Worm (Caenorhabditis elegans) whole organism, L1 larva: ENCODE results near the gene del-7.

ENCODE experiments used
- aha-1 ChIP-seq: fragments of 150-350 bp; optimal IDR thresholded peaks from 2 replicates; lab custom pipeline; 2014; ENCODE audit warnings: missing biosample characterization, missing genetic modification characterization
- blmp-1 ChIP-seq: fragments of 150-350 bp; optimal IDR thresholded peaks from 2 replicates; lab custom pipeline; 2014; ENCODE audit warnings: missing biosample characterization, missing genetic modification characterization
- ceh-88 ChIP-seq: fragments of 200-800 bp; sonication (Bioruptor generic); IDR thresholded peaks from 2 replicates; pipeline ENCODE4 v1.3.6; 2022; ENCODE audit warnings: missing genetic modification characterization, missing compliant biosample characterization
- ces-1 ChIP-seq: fragments of 150-350 bp; optimal IDR thresholded peaks from 2 replicates; lab custom pipeline; 2014; ENCODE audit warnings: missing biosample characterization, missing genetic modification reagents, missing genetic modification characterization
- efl-1 ChIP-seq, 4 experiments: fragments of 150-350 bp; optimal IDR thresholded peaks in 3 of 4; peaks in 1 of 4; 1 replicate in 1 of 4; 2 replicates in 3 of 4; lab custom pipeline; 2014; ENCODE audit warnings: missing biosample characterization in 2 of 4, missing genetic modification characterization in 2 of 4, missing genetic modification reagents in 2 of 4
- egl-13 ChIP-seq: sonication (generic microtip); optimal IDR thresholded peaks from 2 replicates; lab custom pipeline; 2016; ENCODE audit warnings: missing genotype, missing genetic modification reagents, missing genetic modification characterization, missing compliant biosample characterization
- egl-27 ChIP-seq, 2 experiments: fragments of 150-350 bp in 1 of 2; sonication (generic microtip); optimal IDR thresholded peaks; 3 replicates each; lab custom pipeline; 2017 to 2018; ENCODE audit warnings: missing biosample characterization in 2 of 2, missing genetic modification characterization in 2 of 2, missing genetic modification reagents in 2 of 2
- elt-2 ChIP-seq: sonication (generic microtip); optimal IDR thresholded peaks from 2 replicates; lab custom pipeline; 2016; ENCODE audit warnings: missing genetic modification characterization, mild to moderate bottlenecking, inconsistent platforms, missing compliant biosample characterization, missing genetic modification reagents
- ets-5 ChIP-seq: fragments of 200-800 bp; sonication (Bioruptor generic); IDR thresholded peaks from 2 replicates; pipeline ENCODE4 v1.3.6; 2022; ENCODE audit warnings: missing genetic modification characterization, missing compliant biosample characterization
- fkh-10 ChIP-seq: sonication (generic microtip); optimal IDR thresholded peaks from 2 replicates; lab custom pipeline; 2017; ENCODE audit warnings: missing biosample characterization, missing genetic modification reagents, missing genetic modification characterization
- hlh-17 ChIP-seq: fragments of 200-800 bp; sonication (Bioruptor generic); optimal IDR thresholded peaks from 2 replicates; lab custom pipeline; 2018; ENCODE audit warnings: missing genetic modification characterization, mild to moderate bottlenecking, missing compliant biosample characterization, moderate library complexity, borderline replicate concordance
- hlh-4 ChIP-seq: sonication (generic microtip); optimal IDR thresholded peaks from 2 replicates; lab custom pipeline; 2016; ENCODE audit warnings: mild to moderate bottlenecking, missing genetic modification characterization, missing compliant biosample characterization
- hpl-2 ChIP-seq: fragments of 150-350 bp; optimal IDR thresholded peaks from 2 replicates; lab custom pipeline; 2014; ENCODE audit warnings: missing biosample characterization, missing genetic modification reagents, missing genetic modification characterization
- lin-15B ChIP-seq: fragments of 150-350 bp; sonication (generic microtip); optimal IDR thresholded peaks from 3 replicates; lab custom pipeline; 2014; ENCODE audit warnings: missing biosample characterization, missing genetic modification characterization
- lin-35 ChIP-seq, 2 experiments: fragments of 150-350 bp; optimal IDR thresholded peaks; 2 replicates each; lab custom pipeline; 2014; ENCODE audit warnings: missing biosample characterization in 2 of 2, missing genetic modification characterization in 2 of 2, missing genetic modification reagents in 2 of 2
- lin-39 ChIP-seq: fragments of 150-350 bp; optimal IDR thresholded peaks from 2 replicates; lab custom pipeline; 2014; ENCODE audit warnings: missing biosample characterization, missing genetic modification reagents, missing genetic modification characterization
- lsy-2 ChIP-seq, 2 experiments: fragments of 150-350 bp; optimal IDR thresholded peaks; 2 replicates each; lab custom pipeline; 2014; ENCODE audit warnings: missing biosample characterization in 2 of 2, missing genetic modification characterization in 2 of 2
- mef-2 ChIP-seq: fragments of 150-350 bp; optimal IDR thresholded peaks from 2 replicates; lab custom pipeline; 2014; ENCODE audit warnings: missing biosample characterization, missing genetic modification characterization
- nhr-11 ChIP-seq: fragments of 150-350 bp; optimal IDR thresholded peaks from 2 replicates; lab custom pipeline; 2014; ENCODE audit warnings: missing biosample characterization, missing genetic modification characterization
- nhr-12 ChIP-seq: sonication (generic microtip); optimal IDR thresholded peaks from 2 replicates; lab custom pipeline; 2017; ENCODE audit warnings: missing biosample characterization, missing genetic modification characterization
- nhr-237 ChIP-seq: fragments of 150-350 bp; optimal IDR thresholded peaks from 2 replicates; lab custom pipeline; 2014; ENCODE audit warnings: missing biosample characterization, missing genetic modification characterization
- nhr-71 ChIP-seq: sonication (generic microtip); optimal IDR thresholded peaks from 2 replicates; lab custom pipeline; 2016; ENCODE audit warnings: mild to moderate bottlenecking, missing genetic modification characterization, moderate library complexity, missing compliant biosample characterization
- nhr-76 ChIP-seq: sonication (generic microtip); optimal IDR thresholded peaks from 2 replicates; lab custom pipeline; 2017; ENCODE audit warnings: missing biosample characterization, missing genetic modification characterization
- pag-3 ChIP-seq: sonication (generic microtip); optimal IDR thresholded peaks from 2 replicates; lab custom pipeline; 2017; ENCODE audit warnings: missing genetic modification characterization, mild to moderate bottlenecking, missing compliant biosample characterization, antibody characterized with exemption, borderline replicate concordance; ENCODE audit not compliant: insufficient read depth
- pqm-1 ChIP-seq: sonication (generic microtip); optimal IDR thresholded peaks from 3 replicates; lab custom pipeline; 2017; ENCODE audit warnings: missing biosample characterization, missing genetic modification characterization
- sptf-1 ChIP-seq: fragments of 150-350 bp; optimal IDR thresholded peaks from 2 replicates; lab custom pipeline; 2014; ENCODE audit warnings: missing biosample characterization, missing genetic modification characterization
- unc-30 ChIP-seq: sonication (generic microtip); optimal IDR thresholded peaks from 2 replicates; lab custom pipeline; 2017; ENCODE audit warnings: missing biosample characterization, missing genetic modification characterization
- vab-15 ChIP-seq: sonication (generic microtip); optimal IDR thresholded peaks from 2 replicates; lab custom pipeline; 2017; ENCODE audit warnings: missing genotype, mild to moderate bottlenecking, missing genetic modification characterization, missing compliant biosample characterization
- xbp-1 ChIP-seq: sonication (generic microtip); optimal IDR thresholded peaks from 2 replicates; lab custom pipeline; 2016; ENCODE audit warnings: missing genetic modification characterization, missing compliant biosample characterization
- ztf-11 ChIP-seq, 2 experiments: sonication (generic microtip); optimal IDR thresholded peaks; 2 replicates each; lab custom pipeline; 2016 to 2017; ENCODE audit warnings: missing genetic modification characterization in 2 of 2, missing biosample characterization in 1 of 2, missing compliant biosample characterization in 1 of 2

The del-7 gene

ce11 chrIV:7791821-7792446 lies 31.7 kb downstream of the del-7 start, which contains the start of gene C33H5.13:
C33H5.13 (minus strand) TSS chrIV:7792263.
- TF ChIP-seq elt-2 (tag; lab: Kevin White, UChicago) (peak; percentile 34), lin-35 (GFP tag; optimal IDR thresholded peaks at IDR 0.05; lab: Kevin White, UChicago) (peak in 1 of 2 experiments; percentile 20), fkh-10 (GFP tag; lab: Kevin White, UChicago) (no peak), ces-1 (no peak), efl-1 (optimal IDR thresholded peaks at IDR 0.05; lab: Kevin White, UChicago) (peak in 1 of 2 experiments; percentile 6), efl-1 (GFP tag; optimal IDR thresholded peaks at IDR 0.05 in 1 of 2; lab: Kevin White, UChicago) (peak in 1 of 2 experiments; percentile 56), ets-5 (GFP tag; lab: Robert Waterston, UW) (no peak)

- TF ChIP-seq sptf-1 (tag; lab: Kevin White, UChicago) (no peak), elt-2 (tag; lab: Kevin White, UChicago) (no peak), nhr-76 (tag; lab: Kevin White, UChicago) (no peak), nhr-12 (tag; lab: Kevin White, UChicago) (no peak), pqm-1 (no peak), egl-27 (tag; optimal IDR thresholded peaks at IDR 0.05; lab: Kevin White, UChicago) (no peak), vab-15 (tag; lab: Kevin White, UChicago) (no peak), ztf-11 (tag; optimal IDR thresholded peaks at IDR 0.05; lab: Kevin White, UChicago) (no peak), pag-3 (tag; lab: Kevin White, UChicago) (no peak), blmp-1 (tag; lab: Kevin White, UChicago) (no peak), unc-30 (tag; lab: Kevin White, UChicago) (no peak), hpl-2 (no peak), aha-1 (no peak), lin-15B (no peak), egl-13 (no peak), ces-1 (no peak), nhr-237 (tag; lab: Kevin White, UChicago) (no peak), hlh-17 (GFP tag; lab: Kevin White, UChicago) (no peak), ceh-88 (GFP tag; lab: Robert Waterston, UW) (no peak), nhr-11 (tag; lab: Kevin White, UChicago) (no peak)
Measured at ce11 chrIV:7794709-7795108, 34.5 kb downstream of the del-7 start, which contains the start of gene ntp-1. ntp-1 (minus strand) TSS chrIV:7794809.

- TF ChIP-seq nhr-71 (tag; lab: Kevin White, UChicago) (no peak), efl-1 (optimal IDR thresholded peaks at IDR 0.05; lab: Kevin White, UChicago) (peak; percentile 1 to 16), efl-1 (GFP tag; optimal IDR thresholded peaks at IDR 0.05 in 1 of 2; lab: Kevin White, UChicago) (no peak), hlh-4 (tag; lab: Kevin White, UChicago) (no peak), ets-5 (GFP tag; lab: Robert Waterston, UW) (no peak), xbp-1 (tag; lab: Kevin White, UChicago) (no peak)
Measured at ce11 chrIV:7796432-7797113, 36.4 kb downstream of the del-7 start, which contains the start of gene sgo-1. sgo-1 (minus strand) TSS chrIV:7796482.

ce11 chrIV:7800338-7800737 lies 40.1 kb downstream of the del-7 start:
- TF ChIP-seq nhr-71 (tag; lab: Kevin White, UChicago): no peak
- TF ChIP-seq lin-39 (tag; lab: Kevin White, UChicago): no peak
- TF ChIP-seq lsy-2 (tag; optimal IDR thresholded peaks at IDR 0.05; lab: Kevin White, UChicago): no peak
- TF ChIP-seq xbp-1 (tag; lab: Kevin White, UChicago): no peak

ce11 chrIV:7803250-7803649 lies 43.0 kb downstream of the del-7 start, which contains the start of gene C33H5.16:
C33H5.16 (minus strand) TSS chrIV:7803350.
- TF ChIP-seq mef-2 (tag; lab: Kevin White, UChicago): no peak
